Fruit fly (Drosophila melanogaster): ENCODE measurements around the gene CG42488.

dm6 chr3R:25489116-25489515 lies 6.2 kb downstream of the CG42488 start:
- TF ChIP-seq Abd-B (GFP tag; optimal IDR thresholded peaks at IDR 0.05) (no peak), HLH106 (tag; optimal IDR thresholded peaks at IDR 0.05) (peak; percentile 52), dl (GFP tag; optimal IDR thresholded peaks at IDR 0.05; ENCODE audit: insufficient read depth in 1 of 2, partially characterized antibody in 2 of 2) (no peak), CrebA (GFP tag; optimal IDR thresholded peaks at IDR 0.05; ENCODE audit: borderline replicate concordance) (no peak), brk (GFP tag; optimal IDR thresholded peaks at IDR 0.05) (no peak), tai (GFP tag; optimal IDR thresholded peaks at IDR 0.05) (no peak), sage (GFP tag; optimal IDR thresholded peaks at IDR 0.05) (peak; percentile 41)
